Worm (Caenorhabditis elegans) whole organism, L3 larva: ENCODE measurements around the gene tag-120.

Experiments
- R02D3.7 ChIP-seq: fragments of 150-350 bp; optimal IDR thresholded peaks from 2 replicates; lab custom pipeline; 2014; ENCODE audit warnings: missing biosample characterization, missing genetic modification characterization
- ZK546.5 ChIP-seq: sonication (generic microtip); optimal IDR thresholded peaks from 2 replicates; lab custom pipeline; 2017; ENCODE audit warnings: missing biosample characterization, missing genetic modification characterization
- aly-2 ChIP-seq: fragments of 150-350 bp; optimal IDR thresholded peaks from 2 replicates; lab custom pipeline; 2014; ENCODE audit warnings: missing biosample characterization, missing genetic modification characterization
- ama-1 ChIP-seq: fragments of 150-350 bp; optimal IDR thresholded peaks from 2 replicates; lab custom pipeline; 2018
- ceh-16 ChIP-seq: sonication (generic microtip); optimal IDR thresholded peaks from 2 replicates; lab custom pipeline; 2017; ENCODE audit warnings: missing biosample characterization, missing genetic modification characterization
- ceh-28 ChIP-seq: fragments of 150-350 bp; optimal IDR thresholded peaks from 2 replicates; lab custom pipeline; 2014; ENCODE audit warnings: missing biosample characterization, missing genetic modification reagents, missing genetic modification characterization
- ceh-82 ChIP-seq: fragments of 150-350 bp; optimal IDR thresholded peaks from 2 replicates; lab custom pipeline; 2014; ENCODE audit warnings: missing biosample characterization, missing genetic modification characterization
- ceh-9 ChIP-seq: sonication (generic microtip); optimal IDR thresholded peaks from 2 replicates; lab custom pipeline; 2018; ENCODE audit warnings: missing biosample characterization, missing genetic modification characterization
- daf-12 ChIP-seq: fragments of 150-350 bp; optimal IDR thresholded peaks from 2 replicates; lab custom pipeline; 2014; ENCODE audit warnings: missing biosample characterization, missing genetic modification reagents, missing genetic modification characterization
- egl-27 ChIP-seq: sonication (generic microtip); optimal IDR thresholded peaks from 4 replicates; lab custom pipeline; 2017; ENCODE audit warnings: missing biosample characterization, missing genetic modification reagents, missing genetic modification characterization
- egl-5 ChIP-seq: fragments of 150-350 bp; optimal IDR thresholded peaks from 2 replicates; lab custom pipeline; 2017; ENCODE audit warnings: missing biosample characterization, missing genetic modification reagents, missing genetic modification characterization, inconsistent platforms
- elt-1 ChIP-seq: fragments of 150-350 bp; optimal IDR thresholded peaks from 2 replicates; lab custom pipeline; 2014; ENCODE audit warnings: missing biosample characterization, missing genetic modification characterization
- elt-2 ChIP-seq: sonication (generic microtip); optimal IDR thresholded peaks from 2 replicates; lab custom pipeline; 2016; ENCODE audit warnings: missing genetic modification reagents, mild to moderate bottlenecking, missing genetic modification characterization, missing compliant biosample characterization
- elt-3 ChIP-seq, 3 experiments: fragments of 150-350 bp in 1 of 3; sonication (generic microtip) in 2 of 3; optimal IDR thresholded peaks; 2 replicates in 2 of 3; 4 replicates in 1 of 3; lab custom pipeline; 2014 to 2017; ENCODE audit warnings: missing biosample characterization in 3 of 3, missing genetic modification characterization in 3 of 3
- eor-1 ChIP-seq, 2 experiments: fragments of 150-350 bp; optimal IDR thresholded peaks; 2 replicates each; lab custom pipeline; 2014 to 2018; ENCODE audit warnings: missing biosample characterization in 2 of 2, missing genetic modification characterization in 2 of 2
- fkh-10 ChIP-seq: sonication (generic microtip); optimal IDR thresholded peaks from 2 replicates; lab custom pipeline; 2017; ENCODE audit warnings: missing biosample characterization, missing genetic modification reagents, missing genetic modification characterization
- fkh-2 ChIP-seq: fragments of 150-350 bp; optimal IDR thresholded peaks from 2 replicates; lab custom pipeline; 2014; ENCODE audit warnings: missing biosample characterization, missing genetic modification reagents, missing genetic modification characterization
- fos-1 ChIP-seq: fragments of 150-350 bp; optimal IDR thresholded peaks from 2 replicates; lab custom pipeline; 2014; ENCODE audit warnings: missing biosample characterization, missing genetic modification characterization
- hmg-11 ChIP-seq: sonication (generic microtip); optimal IDR thresholded peaks from 2 replicates; lab custom pipeline; 2016; ENCODE audit warnings: missing genetic modification characterization, missing compliant biosample characterization
- jun-1 ChIP-seq: fragments of 150-350 bp; optimal IDR thresholded peaks from 2 replicates; lab custom pipeline; 2014; ENCODE audit warnings: missing biosample characterization, missing genetic modification reagents, missing genetic modification characterization
- lin-15B ChIP-seq: fragments of 150-350 bp; optimal IDR thresholded peaks from 2 replicates; lab custom pipeline; 2014; ENCODE audit warnings: missing biosample characterization, missing genetic modification characterization
- lin-39 ChIP-seq: fragments of 150-350 bp; optimal IDR thresholded peaks from 2 replicates; lab custom pipeline; 2018; ENCODE audit warnings: missing biosample characterization, missing genetic modification reagents, missing genetic modification characterization
- lsy-12 ChIP-seq: sonication (generic microtip); optimal IDR thresholded peaks from 2 replicates; lab custom pipeline; 2016; ENCODE audit warnings: mild to moderate bottlenecking, missing genetic modification characterization, missing compliant biosample characterization
- mdl-1 ChIP-seq: fragments of 150-350 bp; optimal IDR thresholded peaks from 2 replicates; lab custom pipeline; 2014; ENCODE audit warnings: missing biosample characterization, missing genetic modification characterization
- mml-1 ChIP-seq: fragments of 150-350 bp; sonication (generic microtip); optimal IDR thresholded peaks from 3 replicates; lab custom pipeline; 2014; ENCODE audit warnings: missing biosample characterization, missing genetic modification characterization
- nfya-1 ChIP-seq: sonication (generic microtip); optimal IDR thresholded peaks from 2 replicates; lab custom pipeline; 2017; ENCODE audit warnings: missing genetic modification characterization, mild to moderate bottlenecking, missing compliant biosample characterization, antibody characterized with exemption, moderate library complexity; ENCODE audit not compliant: insufficient read depth
- nhr-11 ChIP-seq: fragments of 150-350 bp; optimal IDR thresholded peaks from 2 replicates; lab custom pipeline; 2014; ENCODE audit warnings: missing biosample characterization, missing genetic modification characterization
- nhr-12 ChIP-seq: fragments of 150-350 bp; optimal IDR thresholded peaks from 2 replicates; lab custom pipeline; 2014; ENCODE audit warnings: missing biosample characterization, missing genetic modification characterization
- nhr-23 ChIP-seq: fragments of 150-350 bp; optimal IDR thresholded peaks from 2 replicates; lab custom pipeline; 2014; ENCODE audit warnings: missing biosample characterization, missing genetic modification reagents, missing genetic modification characterization
- nhr-237 ChIP-seq: fragments of 150-350 bp; optimal IDR thresholded peaks from 2 replicates; lab custom pipeline; 2014; ENCODE audit warnings: missing biosample characterization, missing genetic modification characterization
- nhr-25 ChIP-seq: sonication (generic microtip); optimal IDR thresholded peaks from 2 replicates; lab custom pipeline; 2017; ENCODE audit warnings: missing biosample characterization, missing genetic modification characterization
- nhr-28 ChIP-seq: fragments of 150-350 bp; optimal IDR thresholded peaks from 2 replicates; lab custom pipeline; 2014; ENCODE audit warnings: missing biosample characterization, missing genetic modification characterization
- nhr-43 ChIP-seq: sonication (generic microtip); optimal IDR thresholded peaks from 2 replicates; lab custom pipeline; 2016; ENCODE audit warnings: mild to moderate bottlenecking, missing genetic modification characterization, missing compliant biosample characterization; ENCODE audit not compliant: poor library complexity, severe bottlenecking
- nhr-67 ChIP-seq: fragments of 150-350 bp; optimal IDR thresholded peaks from 2 replicates; lab custom pipeline; 2014; ENCODE audit warnings: missing biosample characterization, missing genetic modification characterization
- nhr-76 ChIP-seq: fragments of 150-350 bp; sonication (generic microtip); optimal IDR thresholded peaks from 5 replicates; lab custom pipeline; 2014; ENCODE audit warnings: missing biosample characterization, missing genetic modification characterization
- nhr-77 ChIP-seq: fragments of 150-350 bp; optimal IDR thresholded peaks from 2 replicates; lab custom pipeline; 2014; ENCODE audit warnings: missing biosample characterization, missing genetic modification characterization
- pha-4 ChIP-seq: fragments of 150-350 bp; optimal IDR thresholded peaks from 2 replicates; lab custom pipeline; 2014; ENCODE audit warnings: missing biosample characterization, missing genetic modification reagents, missing genetic modification characterization
- pqm-1 ChIP-seq: fragments of 150-350 bp; optimal IDR thresholded peaks from 2 replicates; lab custom pipeline; 2017; ENCODE audit warnings: missing biosample characterization, missing genetic modification characterization, inconsistent platforms
- sea-2 ChIP-seq: fragments of 150-350 bp; sonication (generic microtip); optimal IDR thresholded peaks from 4 replicates; lab custom pipeline; 2014; ENCODE audit warnings: missing biosample characterization, missing genetic modification reagents, missing genetic modification characterization
- skn-1 ChIP-seq: fragments of 150-350 bp; optimal IDR thresholded peaks from 2 replicates; lab custom pipeline; 2014; ENCODE audit warnings: missing biosample characterization, missing genetic modification characterization
- snpc-4 ChIP-seq: fragments of 150-350 bp; optimal IDR thresholded peaks from 2 replicates; lab custom pipeline; 2014; ENCODE audit warnings: missing biosample characterization, missing genetic modification characterization
- tbx-2 ChIP-seq: sonication (generic microtip); optimal IDR thresholded peaks from 2 replicates; lab custom pipeline; 2016; ENCODE audit warnings: mild to moderate bottlenecking, missing genetic modification characterization, missing compliant biosample characterization
- unc-39 ChIP-seq: sonication (generic microtip); optimal IDR thresholded peaks from 4 replicates; lab custom pipeline; 2017; ENCODE audit warnings: missing biosample characterization, missing genetic modification characterization
- unc-62 ChIP-seq: fragments of 150-350 bp; sonication (generic microtip); optimal IDR thresholded peaks from 4 replicates; lab custom pipeline; 2014; ENCODE audit warnings: missing biosample characterization, missing genetic modification reagents, missing genetic modification characterization
- zag-1 ChIP-seq: fragments of 150-350 bp; optimal IDR thresholded peaks from 2 replicates; lab custom pipeline; 2014; ENCODE audit warnings: missing biosample characterization, missing genetic modification characterization
- ztf-11 ChIP-seq: fragments of 150-350 bp; optimal IDR thresholded peaks from 2 replicates; lab custom pipeline; 2014; ENCODE audit warnings: missing biosample characterization, missing genetic modification characterization
- ztf-4 ChIP-seq: fragments of 150-350 bp; optimal IDR thresholded peaks from 2 replicates; lab custom pipeline; 2014; ENCODE audit warnings: missing biosample characterization, missing genetic modification characterization

tag-120 gene

DNA sequence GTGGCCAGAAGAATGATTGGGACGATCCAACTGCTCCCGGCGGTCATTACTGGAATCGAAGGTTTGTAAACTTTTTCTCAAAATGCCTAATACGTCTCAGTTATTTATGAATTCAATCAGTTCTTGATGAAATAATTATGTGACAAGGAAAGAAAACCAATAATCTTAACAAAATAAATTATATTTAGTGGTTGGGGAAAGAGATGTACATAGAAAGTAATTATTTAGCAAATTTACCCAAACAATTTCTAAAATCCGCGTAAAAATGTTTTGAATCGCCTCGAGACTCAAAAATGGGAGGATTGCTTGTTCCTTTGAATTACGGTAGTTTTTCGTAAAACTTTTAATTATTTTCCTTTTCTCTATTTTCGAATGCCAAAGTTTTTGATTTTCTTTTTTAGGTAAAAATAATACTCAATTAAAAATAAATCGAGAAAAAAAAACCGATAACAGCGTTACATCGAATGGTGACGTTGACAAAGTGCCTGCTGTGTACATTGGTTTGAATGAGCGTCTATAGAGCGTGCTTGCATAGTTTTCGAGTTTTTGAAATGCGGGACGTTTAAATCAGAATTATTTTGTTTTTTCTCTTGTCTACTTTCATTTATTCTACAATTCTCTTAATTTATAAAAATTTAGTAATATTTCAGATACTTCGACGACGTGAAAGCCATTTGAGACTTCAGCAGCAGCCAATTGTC, 20.0 kb upstream of the tag-120 start, which contains the start of the genes aagr-3 and drap-1:
aagr-3 (minus strand) TSS at position 51 of the 701 bp plus-strand sequence.
drap-1 (plus strand) TSS at position 645 of the 701 bp plus-strand sequence.
- TF ChIP-seq jun-1 (tag; lab: Kevin White, UChicago), result no peak
- no peak for TF ChIP-seq nhr-12
- peak; percentile 14 for TF ChIP-seq ama-1 (lab: Kevin White, UChicago)
- no peak for TF ChIP-seq nhr-67
- TF ChIP-seq fos-1 (tag; lab: Kevin White, UChicago), result no peak
- TF ChIP-seq ztf-11 (tag; lab: Kevin White, UChicago), result no peak
- TF ChIP-seq hmg-11 (tag; lab: Kevin White, UChicago), result no peak
- TF ChIP-seq mml-1, result no peak
- TF ChIP-seq pha-4 (tag; lab: Kevin White, UChicago), result peak; percentile 96
- TF ChIP-seq sea-2 (GFP tag; lab: Kevin White, UChicago), result no peak
- no peak for TF ChIP-seq egl-27 (tag; lab: Kevin White, UChicago)
- TF ChIP-seq daf-12, result no peak
- no peak for TF ChIP-seq nhr-43 (tag; lab: Kevin White, UChicago)
- TF ChIP-seq nhr-25 (tag; lab: Kevin White, UChicago), result no peak
- TF ChIP-seq fkh-10 (GFP tag; lab: Kevin White, UChicago), result no peak
- TF ChIP-seq nfya-1, result peak; percentile 88
- TF ChIP-seq unc-62 (GFP tag; lab: Kevin White, UChicago), result no peak
- no peak for TF ChIP-seq ceh-16 (tag; lab: Kevin White, UChicago)
- TF ChIP-seq ZK546.5, result no peak
- TF ChIP-seq pqm-1 (tag; lab: Kevin White, UChicago), result peak; percentile 63
- TF ChIP-seq zag-1 (tag; lab: Kevin White, UChicago), result no peak
- no peak for TF ChIP-seq ceh-28 (tag; lab: Kevin White, UChicago)
- TF ChIP-seq ceh-82 (tag; lab: Kevin White, UChicago), result no peak
- TF ChIP-seq snpc-4 (tag; lab: Kevin White, UChicago), result peak; percentile 44
- no peak for TF ChIP-seq tbx-2
- no peak for TF ChIP-seq fkh-2 (tag; lab: Kevin White, UChicago)
- TF ChIP-seq elt-3 (tag; optimal IDR thresholded peaks at IDR 0.05; lab: Kevin White, UChicago), result no peak
- TF ChIP-seq elt-1 (tag; lab: Kevin White, UChicago), result no peak
- no peak for TF ChIP-seq nhr-237
- no peak for TF ChIP-seq R02D3.7
- no peak for TF ChIP-seq ceh-9 (tag; lab: Kevin White, UChicago)
- TF ChIP-seq nhr-28 (tag; lab: Kevin White, UChicago), result no peak
- TF ChIP-seq nhr-77 (tag; lab: Kevin White, UChicago), result no peak
- TF ChIP-seq nhr-11 (tag; lab: Kevin White, UChicago), result no peak
- TF ChIP-seq nhr-23 (tag; lab: Kevin White, UChicago), result peak; percentile 55
- TF ChIP-seq egl-5, result peak; percentile 67
- no peak for TF ChIP-seq nhr-76
- no peak for TF ChIP-seq aly-2 (tag; lab: Kevin White, UChicago)
- TF ChIP-seq ztf-4, result no peak
- peak; percentile 68 for TF ChIP-seq elt-2 (tag; lab: Kevin White, UChicago)
- TF ChIP-seq lsy-12 (tag; lab: Kevin White, UChicago), result no peak
- TF ChIP-seq lin-39 (tag; lab: Kevin White, UChicago), result peak; percentile 81
- TF ChIP-seq skn-1, result peak; percentile 61
- no peak for TF ChIP-seq unc-39 (tag; lab: Kevin White, UChicago)
- TF ChIP-seq lin-15B (tag; lab: Kevin White, UChicago), result peak; percentile 71
- TF ChIP-seq mdl-1 (tag; lab: Kevin White, UChicago), result no peak
- no peak for TF ChIP-seq eor-1 (tag; optimal IDR thresholded peaks at IDR 0.05; lab: Kevin White, UChicago)
